Worm (Caenorhabditis elegans) whole organism, L1 larva: Measurements from ENCODE around the gene col-99.
A peak's percentile ranks its signal among the peaks of the same experiment; 100 is the strongest.

ENCODE experiments used
- C04F5.9 ChIP-seq: sonication (generic microtip); optimal IDR thresholded peaks from 2 replicates; lab custom pipeline; 2016; ENCODE audit warnings: missing genetic modification characterization, missing compliant biosample characterization
- C34B4.2 ChIP-seq: sonication (generic microtip); optimal IDR thresholded peaks from 2 replicates; lab custom pipeline; 2017; ENCODE audit warnings: mild to moderate bottlenecking, missing genetic modification characterization, missing compliant biosample characterization
- F16B12.6 ChIP-seq: fragments of 150-350 bp; optimal IDR thresholded peaks from 2 replicates; lab custom pipeline; 2014; ENCODE audit warnings: missing biosample characterization, missing genetic modification characterization
- aly-2 ChIP-seq: fragments of 150-350 bp; optimal IDR thresholded peaks from 2 replicates; lab custom pipeline; 2014; ENCODE audit warnings: missing biosample characterization, missing genetic modification characterization
- ama-1 ChIP-seq: fragments of 150-350 bp; optimal IDR thresholded peaks from 2 replicates; lab custom pipeline; 2014
- blmp-1 ChIP-seq: fragments of 150-350 bp; optimal IDR thresholded peaks from 2 replicates; lab custom pipeline; 2014; ENCODE audit warnings: missing biosample characterization, missing genetic modification characterization
- ceh-63 ChIP-seq: fragments of 200-800 bp; sonication (Bioruptor generic); optimal IDR thresholded peaks from 2 replicates; lab custom pipeline; 2018; ENCODE audit warnings: mild to moderate bottlenecking, missing genetic modification characterization, missing compliant biosample characterization
- ceh-82 ChIP-seq, 3 experiments: fragments of 150-350 bp in 1 of 3; sonication (generic microtip) in 2 of 3; optimal IDR thresholded peaks; 2 replicates each; lab custom pipeline; 2014 to 2017; ENCODE audit warnings: missing biosample characterization in 3 of 3, missing genetic modification characterization in 3 of 3
- efl-1 ChIP-seq, 4 experiments: fragments of 150-350 bp; optimal IDR thresholded peaks in 3 of 4; peaks in 1 of 4; 1 replicate in 1 of 4; 2 replicates in 3 of 4; lab custom pipeline; 2014; ENCODE audit warnings: missing biosample characterization in 2 of 4, missing genetic modification characterization in 2 of 4, missing genetic modification reagents in 2 of 4
- egl-27 ChIP-seq, 2 experiments: fragments of 150-350 bp in 1 of 2; sonication (generic microtip); optimal IDR thresholded peaks; 3 replicates each; lab custom pipeline; 2017 to 2018; ENCODE audit warnings: missing biosample characterization in 2 of 2, missing genetic modification characterization in 2 of 2, missing genetic modification reagents in 2 of 2
- elt-2 ChIP-seq: sonication (generic microtip); optimal IDR thresholded peaks from 2 replicates; lab custom pipeline; 2016; ENCODE audit warnings: missing genetic modification characterization, mild to moderate bottlenecking, inconsistent platforms, missing compliant biosample characterization, missing genetic modification reagents
- elt-3 ChIP-seq, 6 experiments: fragments of 150-350 bp in 1 of 6; sonication (generic microtip); optimal IDR thresholded peaks; 2 replicates each; lab custom pipeline; 2017 to 2018; ENCODE audit warnings: missing biosample characterization in 6 of 6, missing genetic modification characterization in 6 of 6, inconsistent platforms in 1 of 6
- ets-5 ChIP-seq: fragments of 200-800 bp; sonication (Bioruptor generic); IDR thresholded peaks from 2 replicates; pipeline ENCODE4 v1.3.6; 2022; ENCODE audit warnings: missing genetic modification characterization, missing compliant biosample characterization
- fkh-8 ChIP-seq: sonication (generic microtip); optimal IDR thresholded peaks from 2 replicates; lab custom pipeline; 2016; ENCODE audit warnings: mild to moderate bottlenecking, missing genetic modification characterization, missing compliant biosample characterization
- fos-1 ChIP-seq: fragments of 150-350 bp; optimal IDR thresholded peaks from 2 replicates; lab custom pipeline; 2014; ENCODE audit warnings: missing biosample characterization, missing genetic modification characterization
- hlh-17 ChIP-seq: fragments of 200-800 bp; sonication (Bioruptor generic); optimal IDR thresholded peaks from 2 replicates; lab custom pipeline; 2018; ENCODE audit warnings: missing genetic modification characterization, mild to moderate bottlenecking, missing compliant biosample characterization, moderate library complexity, borderline replicate concordance
- hpl-2 ChIP-seq: fragments of 150-350 bp; optimal IDR thresholded peaks from 2 replicates; lab custom pipeline; 2014; ENCODE audit warnings: missing biosample characterization, missing genetic modification reagents, missing genetic modification characterization
- lin-13 ChIP-seq: fragments of 150-350 bp; optimal IDR thresholded peaks from 2 replicates; lab custom pipeline; 2014; ENCODE audit warnings: missing biosample characterization, missing genetic modification reagents, missing genetic modification characterization
- lin-14 ChIP-seq: fragments of 200-800 bp; sonication (Bioruptor generic); optimal IDR thresholded peaks from 2 replicates; lab custom pipeline; 2018; ENCODE audit warnings: mild to moderate bottlenecking, missing genetic modification characterization, moderate library complexity, missing compliant biosample characterization
- mab-9 ChIP-seq: fragments of 200-800 bp; sonication (Bioruptor generic); IDR thresholded peaks from 2 replicates; pipeline ENCODE4 v1.3.6; 2022; ENCODE audit warnings: missing genetic modification reagents, missing genetic modification characterization, missing compliant biosample characterization
- mdl-1 ChIP-seq, 2 experiments: fragments of 150-350 bp; optimal IDR thresholded peaks; 2 replicates each; lab custom pipeline; 2014 to 2017; ENCODE audit warnings: missing biosample characterization in 2 of 2, missing genetic modification characterization in 2 of 2, inconsistent platforms in 1 of 2
- mef-2 ChIP-seq: fragments of 150-350 bp; optimal IDR thresholded peaks from 2 replicates; lab custom pipeline; 2014; ENCODE audit warnings: missing biosample characterization, missing genetic modification characterization
- mep-1 ChIP-seq: fragments of 150-350 bp; optimal IDR thresholded peaks from 2 replicates; lab custom pipeline; 2014; ENCODE audit warnings: missing biosample characterization, missing genetic modification characterization
- nhr-12 ChIP-seq: sonication (generic microtip); optimal IDR thresholded peaks from 2 replicates; lab custom pipeline; 2017; ENCODE audit warnings: missing biosample characterization, missing genetic modification characterization
- nhr-19 ChIP-seq: fragments of 200-800 bp; sonication (Bioruptor generic); conservative IDR thresholded peaks from 2 replicates; pipeline ENCODE4 v1.3.6; 2022; ENCODE audit warnings: missing genetic modification characterization, missing compliant biosample characterization
- nhr-20 ChIP-seq: sonication (generic microtip); optimal IDR thresholded peaks from 2 replicates; lab custom pipeline; 2016; ENCODE audit warnings: mild to moderate bottlenecking, missing genetic modification characterization, missing compliant biosample characterization
- nhr-71 ChIP-seq: sonication (generic microtip); optimal IDR thresholded peaks from 2 replicates; lab custom pipeline; 2016; ENCODE audit warnings: mild to moderate bottlenecking, missing genetic modification characterization, moderate library complexity, missing compliant biosample characterization
- nhr-84 ChIP-seq: sonication (generic microtip); optimal IDR thresholded peaks from 2 replicates; lab custom pipeline; 2017; ENCODE audit warnings: missing biosample characterization, missing genetic modification characterization
- nhr-85 ChIP-seq: sonication (generic microtip); peaks from one replicate; lab custom pipeline; 2016; ENCODE audit warnings: missing genetic modification characterization, inconsistent platforms, missing compliant biosample characterization
- pag-3 ChIP-seq: sonication (generic microtip); optimal IDR thresholded peaks from 2 replicates; lab custom pipeline; 2017; ENCODE audit warnings: missing genetic modification characterization, mild to moderate bottlenecking, missing compliant biosample characterization, antibody characterized with exemption, borderline replicate concordance; ENCODE audit not compliant: insufficient read depth
- pax-3 ChIP-seq: fragments of 200-800 bp; sonication (Bioruptor generic); optimal IDR thresholded peaks from 2 replicates; lab custom pipeline; 2018; ENCODE audit warnings: mild to moderate bottlenecking, missing genetic modification characterization, moderate library complexity, missing compliant biosample characterization
- sptf-1 ChIP-seq: fragments of 150-350 bp; optimal IDR thresholded peaks from 2 replicates; lab custom pipeline; 2014; ENCODE audit warnings: missing biosample characterization, missing genetic modification characterization
- sup-37 ChIP-seq: fragments of 200-800 bp; sonication (Bioruptor generic); optimal IDR thresholded peaks from 2 replicates; lab custom pipeline; 2018; ENCODE audit warnings: mild to moderate bottlenecking, missing genetic modification characterization, missing compliant biosample characterization
- swsn-7 ChIP-seq: sonication (generic microtip); optimal IDR thresholded peaks from 2 replicates; lab custom pipeline; 2016; ENCODE audit warnings: missing genetic modification characterization, missing compliant biosample characterization
- tbx-2 ChIP-seq: sonication (generic microtip); optimal IDR thresholded peaks from 2 replicates; lab custom pipeline; 2016; ENCODE audit warnings: missing genetic modification characterization, missing compliant biosample characterization
- unc-30 ChIP-seq: sonication (generic microtip); optimal IDR thresholded peaks from 2 replicates; lab custom pipeline; 2017; ENCODE audit warnings: missing biosample characterization, missing genetic modification characterization
- unc-86 ChIP-seq: sonication (generic microtip); optimal IDR thresholded peaks from 2 replicates; lab custom pipeline; 2016; ENCODE audit warnings: missing genetic modification characterization, missing compliant biosample characterization
- vab-15 ChIP-seq: sonication (generic microtip); optimal IDR thresholded peaks from 2 replicates; lab custom pipeline; 2017; ENCODE audit warnings: missing genotype, mild to moderate bottlenecking, missing genetic modification characterization, missing compliant biosample characterization
- zip-4 ChIP-seq: fragments of 200-800 bp; sonication (Bioruptor generic); optimal IDR thresholded peaks from 2 replicates; lab custom pipeline; 2018; ENCODE audit warnings: mild to moderate bottlenecking, missing genetic modification characterization, moderate library complexity, missing compliant biosample characterization
- ztf-11 ChIP-seq, 2 experiments: sonication (generic microtip); optimal IDR thresholded peaks; 2 replicates each; lab custom pipeline; 2016 to 2017; ENCODE audit warnings: missing genetic modification characterization in 2 of 2, missing biosample characterization in 1 of 2, missing compliant biosample characterization in 1 of 2

Gene col-99

DNA sequence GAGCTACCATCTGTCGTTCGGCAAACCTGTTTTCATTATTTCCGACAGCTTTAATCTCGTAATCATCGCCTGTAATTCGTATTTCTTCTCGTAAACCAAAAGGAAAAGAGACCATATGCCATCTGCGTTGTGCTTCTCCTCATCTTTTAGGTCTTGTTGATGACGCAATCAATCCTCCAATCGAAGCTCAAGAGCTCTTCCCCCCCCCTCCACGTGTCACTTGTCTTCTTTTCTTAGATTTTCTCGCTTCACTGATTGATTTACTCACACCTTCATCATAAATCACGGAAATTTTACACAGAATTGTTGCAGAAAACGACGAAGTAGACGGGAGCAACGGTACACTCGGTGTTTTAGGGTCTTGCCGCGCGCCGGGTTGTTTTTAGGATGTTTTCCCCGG, 31.0 kb upstream of the col-99 start, which contains the start of gene tcl-2:
Gene tcl-2 (plus strand): TSS at position 388 of the 400 bp plus-strand sequence.
- TF ChIP-seq egl-27 (tag; optimal IDR thresholded peaks at IDR 0.05; lab: Kevin White, UChicago): no peak
- TF ChIP-seq pax-3: no peak
- no peak for TF ChIP-seq C34B4.2 (tag; lab: Kevin White, UChicago)

DNA sequence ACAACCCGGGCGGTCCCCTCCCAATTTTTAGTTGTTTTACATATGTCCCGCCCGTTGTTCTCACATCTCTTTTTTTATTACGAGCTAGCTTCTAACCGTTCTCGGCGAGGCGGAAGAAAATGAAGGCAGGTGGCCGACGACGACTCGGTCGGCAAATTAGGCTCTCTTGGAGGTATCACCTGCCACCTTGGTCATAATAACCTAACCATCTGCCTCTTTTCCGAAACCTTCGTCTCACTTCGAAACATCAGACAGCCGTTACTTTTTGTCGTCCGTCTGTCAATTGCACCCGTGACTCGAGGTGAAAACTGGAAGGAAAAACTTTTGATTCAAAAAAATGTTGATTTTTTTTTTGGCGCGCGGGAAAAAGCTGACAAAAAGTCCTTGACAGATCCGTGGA, 29.8 kb upstream of the col-99 start:
- TF ChIP-seq efl-1 (optimal IDR thresholded peaks at IDR 0.05; lab: Kevin White, UChicago) (no peak), efl-1 (GFP tag; optimal IDR thresholded peaks at IDR 0.05 in 1 of 2; lab: Kevin White, UChicago) (peak in 1 of 2 experiments; percentile 34), zip-4 (GFP tag; lab: Kevin White, UChicago) (no peak), nhr-71 (tag; lab: Kevin White, UChicago) (peak; percentile 10), lin-14 (GFP tag; lab: Kevin White, UChicago) (peak; percentile 32), nhr-85 (tag; lab: Kevin White, UChicago) (peak; percentile 82)

DNA sequence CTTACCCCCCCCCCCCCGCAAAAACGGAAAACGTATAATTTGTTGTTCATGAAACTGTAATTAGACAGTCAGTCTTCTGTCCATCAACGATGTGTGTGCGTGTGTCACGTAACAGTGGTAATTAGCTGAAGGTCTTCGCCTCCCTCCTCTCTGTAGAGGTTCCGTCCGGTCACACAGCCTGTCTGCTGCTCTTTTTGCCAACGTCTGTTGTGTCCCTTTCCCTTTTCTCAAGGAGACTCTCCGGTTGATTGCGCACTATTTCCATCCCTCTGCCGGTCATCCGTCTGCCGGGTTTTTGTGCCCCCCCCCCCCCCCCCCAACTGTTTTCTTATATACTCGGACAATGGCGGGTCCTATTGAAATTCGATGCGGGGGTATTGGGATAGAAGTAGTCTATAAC, 28.0 kb upstream of the col-99 start:
- no peak for TF ChIP-seq mdl-1 (tag; optimal IDR thresholded peaks at IDR 0.05; lab: Kevin White, UChicago)
- 0 out of 2 replicates have a peak, but pooled peaks have one; percentile 15 for TF ChIP-seq nhr-19 (GFP tag; lab: Robert Waterston, UW)
- no peak for TF ChIP-seq nhr-12 (tag; lab: Kevin White, UChicago)
- TF ChIP-seq nhr-84 (tag; lab: Kevin White, UChicago): no peak
- no peak for TF ChIP-seq F16B12.6 (tag; lab: Kevin White, UChicago)
- TF ChIP-seq lin-13 (GFP tag; lab: Kevin White, UChicago): no peak
- TF ChIP-seq sup-37 (GFP tag; lab: Kevin White, UChicago): no peak
- no peak for TF ChIP-seq sptf-1 (tag; lab: Kevin White, UChicago)
- no peak for TF ChIP-seq C34B4.2 (tag; lab: Kevin White, UChicago)
- no peak for TF ChIP-seq elt-2 (tag; lab: Kevin White, UChicago)
- TF ChIP-seq mep-1 (tag; lab: Kevin White, UChicago): peak; percentile 22
- no peak for TF ChIP-seq aly-2 (tag; lab: Kevin White, UChicago)
- no peak for TF ChIP-seq efl-1 (optimal IDR thresholded peaks at IDR 0.05; lab: Kevin White, UChicago)
- peak in 1 of 2 experiments; percentile 80 for TF ChIP-seq efl-1 (GFP tag; optimal IDR thresholded peaks at IDR 0.05 in 1 of 2; lab: Kevin White, UChicago)
- no peak for TF ChIP-seq fkh-8
- TF ChIP-seq hpl-2 (GFP tag; lab: Kevin White, UChicago): no peak
- peak; percentile 9 for TF ChIP-seq tbx-2 (tag; lab: Kevin White, UChicago)
- no peak for TF ChIP-seq unc-30
- TF ChIP-seq mef-2: no peak
- peak; percentile 42 for TF ChIP-seq blmp-1 (tag; lab: Kevin White, UChicago)
- no peak for TF ChIP-seq C04F5.9 (tag; lab: Kevin White, UChicago)
- TF ChIP-seq fos-1 (tag; lab: Kevin White, UChicago): no peak
- TF ChIP-seq vab-15: no peak
- no peak for TF ChIP-seq mab-9 (GFP tag; lab: Robert Waterston, UW)
- TF ChIP-seq hlh-17: no peak
- TF ChIP-seq nhr-20 (tag; lab: Kevin White, UChicago): no peak
- TF ChIP-seq pag-3: no peak
- no peak for TF ChIP-seq unc-86 (tag; lab: Kevin White, UChicago)
- peak; percentile 47 for TF ChIP-seq lin-14 (GFP tag; lab: Kevin White, UChicago)
- TF ChIP-seq elt-3 (tag; optimal IDR thresholded peaks at IDR 0.05; lab: Kevin White, UChicago): no peak
- TF ChIP-seq ztf-11 (tag; optimal IDR thresholded peaks at IDR 0.05; lab: Kevin White, UChicago): peak in 1 of 2 experiments; percentile 16
- TF ChIP-seq swsn-7 (tag; lab: Kevin White, UChicago): no peak
- no peak for TF ChIP-seq ceh-82 (tag; optimal IDR thresholded peaks at IDR 0.05; lab: Kevin White, UChicago)
- peak; percentile 83 for TF ChIP-seq nhr-85 (tag; lab: Kevin White, UChicago)
- no peak for TF ChIP-seq ceh-63 (GFP tag; lab: Kevin White, UChicago)
- TF ChIP-seq ets-5 (GFP tag; lab: Robert Waterston, UW): no peak
- no peak for TF ChIP-seq ama-1 (lab: Kevin White, UChicago)
